Fruit fly (Drosophila melanogaster) whole organism, embryonic: Measurements from ENCODE around the gene Sgp.
A peak's percentile ranks its signal among the peaks of the same experiment; 100 is the strongest.

Experiments
- ATbp ChIP-seq: fragments of 200-800 bp; sonication (Bioruptor generic); optimal IDR thresholded peaks from 2 replicates; lab custom pipeline; 2017; ENCODE audit warnings: missing biosample characterization, mild to moderate bottlenecking, missing genetic modification characterization, missing genetic modification reagents
- Awh ChIP-seq: fragments of 200-800 bp; sonication (Bioruptor generic); IDR thresholded peaks from 2 replicates; pipeline ENCODE4, ENCODE4 v1.3.6; 2022; ENCODE audit warnings: missing biosample characterization, missing genetic modification characterization
- CG1024 ChIP-seq: fragments of 200-800 bp; sonication (Bioruptor generic); IDR thresholded peaks from 2 replicates; pipeline ENCODE4 v1.3.6; 2022; ENCODE audit warnings: missing biosample characterization, missing genetic modification characterization
- CG11398 ChIP-seq: fragments of 200-800 bp; sonication (Bioruptor generic); optimal IDR thresholded peaks from 2 replicates; lab custom pipeline; 2016; ENCODE audit warnings: missing biosample characterization, missing genetic modification characterization
- CG11456 ChIP-seq: fragments of 200-800 bp; sonication (Bioruptor generic); IDR thresholded peaks from 3 replicates; pipeline ENCODE4 v1.3.6; 2022; ENCODE audit warnings: missing biosample characterization, missing genetic modification characterization
- CG13424 ChIP-seq: fragments of 200-800 bp; sonication (Bioruptor generic); optimal IDR thresholded peaks from 2 replicates; lab custom pipeline; 2019; ENCODE audit warnings: missing biosample characterization, mild to moderate bottlenecking, missing genetic modification characterization, moderate library complexity
- CG14441 ChIP-seq: fragments of 200-800 bp; sonication (Bioruptor generic); IDR thresholded peaks from 2 replicates; pipeline ENCODE4 v1.3.6; 2022; ENCODE audit warnings: missing biosample characterization, missing genetic modification characterization
- CG1529 ChIP-seq: fragments of 200-800 bp; sonication (Bioruptor generic); optimal IDR thresholded peaks from 3 replicates; lab custom pipeline; 2018; ENCODE audit warnings: missing biosample characterization, missing genetic modification characterization
- CG16815 ChIP-seq: fragments of 200-800 bp; sonication (Bioruptor generic); optimal IDR thresholded peaks from 3 replicates; lab custom pipeline; 2017; ENCODE audit warnings: missing biosample characterization, mild to moderate bottlenecking, missing genetic modification characterization
- CG1832 ChIP-seq: fragments of 200-800 bp; sonication (Bioruptor generic); optimal IDR thresholded peaks from 2 replicates; lab custom pipeline; 2017; ENCODE audit warnings: missing biosample characterization, mild to moderate bottlenecking, missing genetic modification characterization, inconsistent platforms
- CG2678 ChIP-seq: fragments of 200-800 bp; sonication (Bioruptor generic); optimal IDR thresholded peaks from 3 replicates; lab custom pipeline; 2019; ENCODE audit warnings: missing biosample characterization, mild to moderate bottlenecking, missing genetic modification characterization, moderate library complexity
- CG31365 ChIP-seq: fragments of 200-800 bp; sonication (Bioruptor generic); optimal IDR thresholded peaks from 2 replicates; lab custom pipeline; 2018; ENCODE audit warnings: missing biosample characterization, mild to moderate bottlenecking, missing genetic modification characterization
- CG4282 ChIP-seq: fragments of 200-800 bp; sonication (Bioruptor generic); optimal IDR thresholded peaks from 2 replicates; lab custom pipeline; 2016; ENCODE audit warnings: missing biosample characterization, missing genetic modification characterization
- CG7928 ChIP-seq: fragments of 200-800 bp; sonication (Bioruptor generic); optimal IDR thresholded peaks from 2 replicates; lab custom pipeline; 2017; ENCODE audit warnings: missing biosample characterization, mild to moderate bottlenecking, missing genetic modification characterization
- CG8765 ChIP-seq: fragments of 200-800 bp; sonication (Bioruptor generic); IDR thresholded peaks from 2 replicates; pipeline ENCODE4 v1.3.6; 2022; ENCODE audit warnings: missing biosample characterization, missing genetic modification characterization
- CG8924 ChIP-seq: fragments of 200-800 bp; optimal IDR thresholded peaks from 3 replicates; lab custom pipeline; 2019; ENCODE audit warnings: missing biosample characterization, mild to moderate bottlenecking, missing genetic modification characterization, moderate library complexity
- Camta ChIP-seq: fragments of 200-800 bp; sonication (Bioruptor generic); optimal IDR thresholded peaks from 2 replicates; lab custom pipeline; 2016; ENCODE audit warnings: missing biosample characterization, missing genetic modification characterization
- Doc2 ChIP-seq: fragments of 200-800 bp; sonication (Bioruptor generic); IDR thresholded peaks from 2 replicates; pipeline ENCODE4 v1.3.6; 2022; ENCODE audit warnings: missing biosample characterization, missing genetic modification characterization
- Doc3 ChIP-seq: fragments of 200-800 bp; sonication (Bioruptor generic); IDR thresholded peaks from 3 replicates; pipeline ENCODE4 v1.3.6; 2022; ENCODE audit warnings: missing biosample characterization, missing genetic modification characterization; ENCODE audit not compliant: partially characterized antibody
- HHEX ChIP-seq: fragments of 200-800 bp; sonication (Bioruptor generic); optimal IDR thresholded peaks from 3 replicates; lab custom pipeline; 2017; ENCODE audit warnings: missing biosample characterization, mild to moderate bottlenecking, missing genetic modification characterization, missing genetic modification reagents
- Lpt ChIP-seq: fragments of >200 bp; optimal IDR thresholded peaks from 2 replicates; lab custom pipeline; 2018; ENCODE audit warnings: missing biosample characterization, missing genetic modification characterization
- Mrtf ChIP-seq: fragments of 200-800 bp; sonication (Bioruptor generic); IDR thresholded peaks from 3 replicates; pipeline ENCODE4 v1.3.6; 2022; ENCODE audit warnings: missing biosample characterization, missing genetic modification characterization
- NC2α ChIP-seq: fragments of 200-800 bp; sonication (Bioruptor generic); optimal IDR thresholded peaks from 2 replicates; lab custom pipeline; 2016; ENCODE audit warnings: missing biosample characterization, missing genetic modification characterization
- NK7.1 ChIP-seq: fragments of 200-800 bp; sonication (Bioruptor generic); optimal IDR thresholded peaks from 3 replicates; lab custom pipeline; 2016; ENCODE audit warnings: missing biosample characterization, missing genetic modification characterization
- Poxn ChIP-seq: fragments of 200-800 bp; sonication (Bioruptor generic); IDR thresholded peaks from 2 replicates; pipeline ENCODE4 v1.3.6; 2022; ENCODE audit warnings: missing biosample characterization, missing genetic modification characterization
- Sox102F ChIP-seq: fragments of 200-800 bp; sonication (Bioruptor generic); optimal IDR thresholded peaks from 2 replicates; lab custom pipeline; 2018; ENCODE audit warnings: missing biosample characterization, mild to moderate bottlenecking, missing genetic modification characterization, moderate library complexity
- Sry-β ChIP-seq: fragments of 200-800 bp; sonication (Bioruptor generic); optimal IDR thresholded peaks from 2 replicates; lab custom pipeline; 2018; ENCODE audit warnings: missing biosample characterization, mild to moderate bottlenecking, missing genetic modification characterization, moderate library complexity
- Sry-δ ChIP-seq: fragments of 200-800 bp; sonication (Bioruptor generic); optimal IDR thresholded peaks from 2 replicates; lab custom pipeline; 2016; ENCODE audit warnings: missing biosample characterization, missing genetic modification characterization
- Trl ChIP-seq, 3 experiments: fragments of >200 bp in 2 of 3; fragments of 200-800 bp in 1 of 3; sonication (Bioruptor generic) in 1 of 3; optimal IDR thresholded peaks; 2 replicates in 1 of 3; 3 replicates in 2 of 3; lab custom pipeline; 2016 to 2017; ENCODE audit warnings: missing biosample characterization in 1 of 3, missing genetic modification characterization in 1 of 3
- Xbp1 ChIP-seq: fragments of 200-800 bp; sonication (Bioruptor generic); optimal IDR thresholded peaks from 3 replicates; lab custom pipeline; 2016; ENCODE audit warnings: missing biosample characterization, mild to moderate bottlenecking, missing genetic modification characterization
- al ChIP-seq: fragments of 200-800 bp; sonication (Bioruptor generic); IDR thresholded peaks from 2 replicates; pipeline ENCODE4 v1.3.6; 2022; ENCODE audit warnings: missing biosample characterization, missing genetic modification characterization
- ato ChIP-seq: fragments of 200-800 bp; sonication (Bioruptor generic); IDR thresholded peaks from 2 replicates; pipeline ENCODE4 v1.3.6; 2022; ENCODE audit warnings: missing biosample characterization, missing genetic modification characterization; ENCODE audit not compliant: partially characterized antibody
- az2 ChIP-seq: fragments of 200-800 bp; sonication (Bioruptor generic); optimal IDR thresholded peaks from 3 replicates; lab custom pipeline; 2016; ENCODE audit warnings: missing biosample characterization, missing genetic modification characterization
- bsh ChIP-seq, 2 experiments: fragments of 200-800 bp; sonication (Bioruptor generic); optimal IDR thresholded peaks; 2 replicates each; lab custom pipeline; 2017 to 2018; ENCODE audit warnings: mild to moderate bottlenecking in 2 of 2, missing biosample characterization in 2 of 2, missing genetic modification characterization in 2 of 2, moderate library complexity in 1 of 2
- cad ChIP-seq: fragments of >200 bp; optimal IDR thresholded peaks from 2 replicates; lab custom pipeline; 2017; ENCODE audit warnings: missing biosample characterization, missing genetic modification characterization
- chif ChIP-seq, 2 experiments: fragments of 200-800 bp; sonication (Bioruptor generic); optimal IDR thresholded peaks; 3 replicates each; lab custom pipeline; 2016; ENCODE audit warnings: missing biosample characterization in 2 of 2, missing genetic modification characterization in 2 of 2
- crol ChIP-seq: fragments of 200-800 bp; sonication (Bioruptor generic); IDR thresholded peaks from 2 replicates; pipeline ENCODE4 v1.3.6; 2022; ENCODE audit warnings: missing biosample characterization, missing genetic modification characterization
- en ChIP-seq: fragments of 200-800 bp; sonication (Bioruptor generic); optimal IDR thresholded peaks from 2 replicates; lab custom pipeline; 2016; ENCODE audit warnings: missing biosample characterization, missing genetic modification characterization
- lmd ChIP-seq: fragments of 200-800 bp; sonication (Bioruptor generic); IDR thresholded peaks from 2 replicates; pipeline ENCODE4 v1.3.6; 2022; ENCODE audit warnings: missing biosample characterization, missing genetic modification characterization
- nerfin-2 ChIP-seq: fragments of 200-800 bp; sonication (Bioruptor generic); IDR thresholded peaks from 2 replicates; pipeline ENCODE4 v1.3.6; 2022; ENCODE audit warnings: missing biosample characterization, missing genetic modification characterization; ENCODE audit not compliant: partially characterized antibody
- pan ChIP-seq, 4 experiments: fragments of >200 bp in 3 of 4; fragments of 200-800 bp in 1 of 4; sonication (Bioruptor generic) in 1 of 4; optimal IDR thresholded peaks in 3 of 4; IDR thresholded peaks in 1 of 4; 2 replicates each; pipeline versions ENCODE4 v1.3.6 to Lab custom; 2017 to 2022; ENCODE audit warnings: missing biosample characterization in 2 of 4, missing genetic modification characterization in 2 of 4, mixed read lengths in 1 of 4
- peb ChIP-seq: fragments of 200-800 bp; sonication (Bioruptor generic); IDR thresholded peaks from 2 replicates; pipeline ENCODE4 v1.3.6; 2022; ENCODE audit warnings: missing biosample characterization, missing genetic modification characterization
- row ChIP-seq: fragments of 200-800 bp; sonication (Bioruptor generic); IDR thresholded peaks from 3 replicates; pipeline ENCODE4 v1.3.6; 2022; ENCODE audit warnings: missing biosample characterization, missing genetic modification characterization
- sens ChIP-seq: fragments of 200-800 bp; sonication (Bioruptor generic); peaks from one replicate; lab custom pipeline; 2016; ENCODE audit warnings: missing biosample characterization, missing genetic modification characterization
- sens-2 ChIP-seq: fragments of 200-800 bp; sonication (Bioruptor generic); IDR thresholded peaks from 2 replicates; pipeline ENCODE4 v1.3.6; 2022; ENCODE audit warnings: missing biosample characterization, missing genetic modification characterization
- sr ChIP-seq: fragments of 200-800 bp; sonication (Bioruptor generic); IDR thresholded peaks from 3 replicates; pipeline ENCODE4 v1.3.6; 2022; ENCODE audit warnings: missing biosample characterization, missing genetic modification characterization
- stwl ChIP-seq: fragments of 200-800 bp; sonication (Bioruptor generic); optimal IDR thresholded peaks from 3 replicates; lab custom pipeline; 2018; ENCODE audit warnings: missing biosample characterization, mild to moderate bottlenecking, missing genetic modification characterization, moderate library complexity
- tap ChIP-seq: fragments of 200-800 bp; optimal IDR thresholded peaks from 3 replicates; lab custom pipeline; 2019; ENCODE audit warnings: missing biosample characterization, mild to moderate bottlenecking, missing genetic modification characterization, moderate library complexity
- vvl ChIP-seq: fragments of 200-800 bp; sonication (Bioruptor generic); IDR thresholded peaks from 2 replicates; pipeline ENCODE4 v1.3.6; 2022; ENCODE audit warnings: missing biosample characterization, missing genetic modification characterization
- wek ChIP-seq: fragments of 200-800 bp; sonication (Bioruptor generic); optimal IDR thresholded peaks from 3 replicates; lab custom pipeline; 2018; ENCODE audit warnings: missing biosample characterization, mild to moderate bottlenecking, missing genetic modification characterization, moderate library complexity
- zfh1 ChIP-seq: fragments of 200-800 bp; sonication (Bioruptor generic); IDR thresholded peaks from 3 replicates; pipeline ENCODE4 v1.3.6; 2022; ENCODE audit warnings: missing biosample characterization, missing genetic modification characterization

Sgp gene

dm6 chr2L:8471667-8472066 lies 47.8 kb upstream of the Sgp start (continued):
- TF ChIP-seq CG8924: peak; percentile 40
- no peak for TF ChIP-seq NC2α (GFP tag; lab: Kevin White, UChicago)
- TF ChIP-seq Camta (GFP tag; lab: Kevin White, UChicago): no peak
- TF ChIP-seq Trl (optimal IDR thresholded peaks at IDR 0.05; lab: Kevin White, UChicago): no peak
- TF ChIP-seq Trl (GFP tag; optimal IDR thresholded peaks at IDR 0.05; lab: Kevin White, UChicago): no peak
- TF ChIP-seq Poxn (GFP tag; lab: Robert Waterston, UW): no peak
- no peak for TF ChIP-seq ato (GFP tag; lab: Robert Waterston, UW)
- TF ChIP-seq sens (GFP tag; lab: Kevin White, UChicago): peak; percentile 84
- no peak for TF ChIP-seq pan (optimal IDR thresholded peaks at IDR 0.05; lab: Kevin White, UChicago)
- peak in 1 of 2 experiments; percentile 34 for TF ChIP-seq pan (GFP tag; optimal IDR thresholded peaks at IDR 0.05 in 1 of 2, IDR thresholded peaks at IDR 0.05 in 1 of 2)
- peak; percentile 55 to 68 for TF ChIP-seq bsh (GFP tag; optimal IDR thresholded peaks at IDR 0.05; lab: Kevin White, UChicago)
- no peak for TF ChIP-seq sens-2 (GFP tag; lab: Robert Waterston, UW)
- TF ChIP-seq nerfin-2 (GFP tag; lab: Robert Waterston, UW): no peak
- TF ChIP-seq crol (GFP tag; lab: Robert Waterston, UW): no peak
- TF ChIP-seq CG4282 (GFP tag; lab: Kevin White, UChicago): no peak
- TF ChIP-seq az2 (GFP tag; lab: Kevin White, UChicago): peak; percentile 14
- no peak for TF ChIP-seq CG14441 (GFP tag; lab: Robert Waterston, UW)
- TF ChIP-seq wek (GFP tag; lab: Kevin White, UChicago): no peak
- TF ChIP-seq row: peak; percentile 50
- peak; percentile 42 for TF ChIP-seq CG2678 (tag; lab: Kevin White, UChicago)
- no peak for TF ChIP-seq CG8765 (GFP tag; lab: Robert Waterston, UW)
- no peak for TF ChIP-seq stwl
- TF ChIP-seq Lpt: no peak
- no peak for TF ChIP-seq CG7928 (GFP tag; lab: Kevin White, UChicago)
- no peak for TF ChIP-seq Doc2
- TF ChIP-seq Awh (GFP tag; lab: Robert Waterston, UW): 0 out of 2 replicates have a peak, but pooled peaks have one; percentile 15
- TF ChIP-seq Sry-β: no peak
- TF ChIP-seq lmd (GFP tag; lab: Robert Waterston, UW): no peak
- TF ChIP-seq al (GFP tag; lab: Robert Waterston, UW): no peak
- no peak for TF ChIP-seq Mrtf (GFP tag; lab: Robert Waterston, UW)
- no peak for TF ChIP-seq HHEX (GFP tag; lab: Kevin White, UChicago)
- TF ChIP-seq CG11398 (GFP tag; lab: Kevin White, UChicago): no peak
- peak; percentile 10 for TF ChIP-seq CG1529 (GFP tag; lab: Kevin White, UChicago)
- no peak for TF ChIP-seq Doc3 (GFP tag; lab: Robert Waterston, UW)
- no peak for TF ChIP-seq CG31365 (tag; lab: Kevin White, UChicago)
- no peak for TF ChIP-seq CG1024 (GFP tag; lab: Robert Waterston, UW)
- TF ChIP-seq vvl (GFP tag; lab: Robert Waterston, UW): 0 out of 2 replicates have a peak, but pooled peaks have one; percentile 20
- peak; percentile 17 for TF ChIP-seq Xbp1 (GFP tag; lab: Kevin White, UChicago)
- TF ChIP-seq NK7.1: no peak
- TF ChIP-seq Sry-δ (GFP tag; lab: Kevin White, UChicago): no peak
- no peak for TF ChIP-seq cad
- no peak for TF ChIP-seq ATbp (GFP tag; lab: Kevin White, UChicago)
- peak; percentile 36 for TF ChIP-seq Sox102F
- TF ChIP-seq peb (GFP tag; lab: Robert Waterston, UW): no peak
- no peak for TF ChIP-seq en (GFP tag; lab: Kevin White, UChicago)
- TF ChIP-seq sr (GFP tag; lab: Robert Waterston, UW): no peak
- TF ChIP-seq CG11456 (GFP tag; lab: Robert Waterston, UW): no peak
- TF ChIP-seq CG16815: peak; percentile 32
- TF ChIP-seq CG13424: peak; percentile 31
- peak; percentile 11 for TF ChIP-seq tap (tag; lab: Kevin White, UChicago)
- TF ChIP-seq chif (GFP tag; optimal IDR thresholded peaks at IDR 0.05; lab: Kevin White, UChicago): peak in 1 of 2 experiments; percentile 34
- no peak for TF ChIP-seq CG1832 (GFP tag; lab: Kevin White, UChicago)
- peak; percentile 46; the same call in 1 of the 3 replicates for TF ChIP-seq zfh1 (GFP tag; lab: Robert Waterston, UW)
